Worm (Caenorhabditis elegans) whole organism, midembryonic: ENCODE results near the gene mip-2.

Experiments used
- T22C8.4 ChIP-seq: fragments of 200-800 bp; sonication (Bioruptor generic); IDR thresholded peaks from 2 replicates; pipeline ENCODE4 v1.3.6; 2022; ENCODE audit warnings: missing genetic modification characterization, missing compliant biosample characterization
- flt-1 ChIP-seq: fragments of 200-800 bp; sonication (Bioruptor generic); IDR thresholded peaks from 2 replicates; pipeline ENCODE4 v1.3.6; 2022; ENCODE audit warnings: missing genetic modification characterization, missing compliant biosample characterization
- klf-2 ChIP-seq: fragments of 200-800 bp; sonication (Bioruptor generic); conservative IDR thresholded peaks from 2 replicates; pipeline ENCODE4 v1.3.6; 2022; ENCODE audit warnings: missing genetic modification reagents, missing genetic modification characterization, missing compliant biosample characterization
- tab-1 ChIP-seq: fragments of 200-800 bp; sonication (Bioruptor generic); IDR thresholded peaks from 2 replicates; pipeline ENCODE4 v1.3.6; 2022; ENCODE audit warnings: missing genetic modification characterization, missing compliant biosample characterization
- ztf-23 ChIP-seq: fragments of 200-800 bp; sonication (Bioruptor generic); IDR thresholded peaks from 2 replicates; pipeline ENCODE4 v1.3.6; 2022; ENCODE audit warnings: missing genetic modification reagents, missing genetic modification characterization, missing compliant biosample characterization
- ztf-29 ChIP-seq: fragments of 200-800 bp; sonication (Bioruptor generic); IDR thresholded peaks from 2 replicates; pipeline ENCODE4 v1.3.6; 2022; ENCODE audit warnings: missing genetic modification reagents, missing genetic modification characterization, missing compliant biosample characterization

DNA sequence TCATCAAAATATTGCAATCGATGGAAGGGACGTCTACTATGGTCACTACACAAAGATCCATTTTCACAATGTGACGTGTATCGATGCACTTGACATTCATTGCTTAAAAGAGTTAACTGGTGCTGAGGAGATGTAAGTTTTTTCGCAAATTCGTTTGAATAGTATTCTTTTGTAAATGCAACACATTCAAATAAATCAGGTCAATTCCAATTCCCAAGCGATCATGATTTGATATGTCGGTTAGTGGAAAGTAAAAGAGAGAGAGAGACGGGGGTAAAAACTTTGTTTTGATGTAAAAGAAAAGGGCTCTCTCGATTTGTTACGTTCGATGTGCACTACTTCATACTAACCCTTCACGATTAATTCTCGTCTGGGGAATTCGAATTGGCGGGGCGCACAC is 18.5 kb upstream of the mip-2 start:
- TF ChIP-seq tab-1 (GFP tag; lab: Robert Waterston, UW): no peak
- TF ChIP-seq T22C8.4 (GFP tag; lab: Robert Waterston, UW): no peak
- no peak for TF ChIP-seq ztf-29 (GFP tag; lab: Robert Waterston, UW)
- TF ChIP-seq flt-1: no peak
- TF ChIP-seq klf-2 (GFP tag; lab: Robert Waterston, UW): no peak
- no peak for TF ChIP-seq ztf-23
